Worm (Caenorhabditis elegans) whole organism, L1 larva: Measurements from ENCODE around the gene old-2.

Experiments
- C34B4.2 ChIP-seq: sonication (generic microtip); optimal IDR thresholded peaks from 2 replicates; lab custom pipeline; 2017; ENCODE audit warnings: mild to moderate bottlenecking, missing genetic modification characterization, missing compliant biosample characterization
- F16B12.6 ChIP-seq: fragments of 150-350 bp; optimal IDR thresholded peaks from 2 replicates; lab custom pipeline; 2014; ENCODE audit warnings: missing biosample characterization, missing genetic modification characterization
- Y116A8C.19 ChIP-seq: sonication (generic microtip); optimal IDR thresholded peaks from 2 replicates; lab custom pipeline; 2016; ENCODE audit warnings: missing compliant biosample characterization, missing genetic modification characterization, borderline replicate concordance
- aha-1 ChIP-seq: fragments of 150-350 bp; optimal IDR thresholded peaks from 2 replicates; lab custom pipeline; 2014; ENCODE audit warnings: missing biosample characterization, missing genetic modification characterization
- ama-1 ChIP-seq: fragments of 150-350 bp; optimal IDR thresholded peaks from 2 replicates; lab custom pipeline; 2014
- ceh-63 ChIP-seq: fragments of 200-800 bp; sonication (Bioruptor generic); optimal IDR thresholded peaks from 2 replicates; lab custom pipeline; 2018; ENCODE audit warnings: mild to moderate bottlenecking, missing genetic modification characterization, missing compliant biosample characterization
- ceh-90 ChIP-seq: sonication (generic microtip); optimal IDR thresholded peaks from 2 replicates; lab custom pipeline; 2016; ENCODE audit warnings: missing genetic modification characterization, missing compliant biosample characterization
- ces-1 ChIP-seq: fragments of 150-350 bp; optimal IDR thresholded peaks from 2 replicates; lab custom pipeline; 2014; ENCODE audit warnings: missing biosample characterization, missing genetic modification reagents, missing genetic modification characterization
- dpl-1 ChIP-seq, 3 experiments: fragments of 150-350 bp in 2 of 3; sonication (generic microtip) in 1 of 3; optimal IDR thresholded peaks; 2 replicates each; lab custom pipeline; 2014 to 2017; ENCODE audit warnings: missing biosample characterization in 3 of 3, missing genetic modification characterization in 3 of 3, missing genetic modification reagents in 3 of 3
- dsc-1 ChIP-seq: sonication (generic microtip); optimal IDR thresholded peaks from 2 replicates; lab custom pipeline; 2016; ENCODE audit warnings: mild to moderate bottlenecking, missing genetic modification characterization, missing compliant biosample characterization
- efl-1 ChIP-seq, 4 experiments: fragments of 150-350 bp; optimal IDR thresholded peaks in 3 of 4; peaks in 1 of 4; 1 replicate in 1 of 4; 2 replicates in 3 of 4; lab custom pipeline; 2014; ENCODE audit warnings: missing biosample characterization in 2 of 4, missing genetic modification characterization in 2 of 4, missing genetic modification reagents in 2 of 4
- egl-13 ChIP-seq: sonication (generic microtip); optimal IDR thresholded peaks from 2 replicates; lab custom pipeline; 2016; ENCODE audit warnings: missing genotype, missing genetic modification reagents, missing genetic modification characterization, missing compliant biosample characterization
- egl-27 ChIP-seq, 2 experiments: fragments of 150-350 bp in 1 of 2; sonication (generic microtip); optimal IDR thresholded peaks; 3 replicates each; lab custom pipeline; 2017 to 2018; ENCODE audit warnings: missing biosample characterization in 2 of 2, missing genetic modification characterization in 2 of 2, missing genetic modification reagents in 2 of 2
- ets-5 ChIP-seq: fragments of 200-800 bp; sonication (Bioruptor generic); IDR thresholded peaks from 2 replicates; pipeline ENCODE4 v1.3.6; 2022; ENCODE audit warnings: missing genetic modification characterization, missing compliant biosample characterization
- fkh-10 ChIP-seq: sonication (generic microtip); optimal IDR thresholded peaks from 2 replicates; lab custom pipeline; 2017; ENCODE audit warnings: missing biosample characterization, missing genetic modification reagents, missing genetic modification characterization
- fkh-4 ChIP-seq: sonication (generic microtip); optimal IDR thresholded peaks from 2 replicates; lab custom pipeline; 2016; ENCODE audit warnings: missing compliant biosample characterization, missing genetic modification characterization, borderline replicate concordance
- hlh-4 ChIP-seq: sonication (generic microtip); optimal IDR thresholded peaks from 2 replicates; lab custom pipeline; 2016; ENCODE audit warnings: mild to moderate bottlenecking, missing genetic modification characterization, missing compliant biosample characterization
- isw-1 ChIP-seq: fragments of 200-800 bp; sonication (Bioruptor generic); IDR thresholded peaks from 2 replicates; pipeline ENCODE4 v1.3.6; 2022; ENCODE audit warnings: missing genetic modification characterization, missing compliant biosample characterization
- jun-1 ChIP-seq: fragments of 150-350 bp; optimal IDR thresholded peaks from 2 replicates; lab custom pipeline; 2014; ENCODE audit warnings: missing biosample characterization, missing genetic modification reagents, missing genetic modification characterization
- lin-14 ChIP-seq: fragments of 200-800 bp; sonication (Bioruptor generic); optimal IDR thresholded peaks from 2 replicates; lab custom pipeline; 2018; ENCODE audit warnings: mild to moderate bottlenecking, missing genetic modification characterization, moderate library complexity, missing compliant biosample characterization
- lin-15B ChIP-seq: fragments of 150-350 bp; sonication (generic microtip); optimal IDR thresholded peaks from 3 replicates; lab custom pipeline; 2014; ENCODE audit warnings: missing biosample characterization, missing genetic modification characterization
- lin-39 ChIP-seq: fragments of 150-350 bp; optimal IDR thresholded peaks from 2 replicates; lab custom pipeline; 2014; ENCODE audit warnings: missing biosample characterization, missing genetic modification reagents, missing genetic modification characterization
- lir-3 ChIP-seq: sonication (generic microtip); optimal IDR thresholded peaks from 2 replicates; lab custom pipeline; 2016; ENCODE audit warnings: mild to moderate bottlenecking, missing genetic modification characterization, moderate library complexity, missing compliant biosample characterization; ENCODE audit not compliant: poor library complexity
- mef-2 ChIP-seq: fragments of 150-350 bp; optimal IDR thresholded peaks from 2 replicates; lab custom pipeline; 2014; ENCODE audit warnings: missing biosample characterization, missing genetic modification characterization
- mep-1 ChIP-seq: fragments of 150-350 bp; optimal IDR thresholded peaks from 2 replicates; lab custom pipeline; 2014; ENCODE audit warnings: missing biosample characterization, missing genetic modification characterization
- nhr-19 ChIP-seq: fragments of 200-800 bp; sonication (Bioruptor generic); conservative IDR thresholded peaks from 2 replicates; pipeline ENCODE4 v1.3.6; 2022; ENCODE audit warnings: missing genetic modification characterization, missing compliant biosample characterization
- nhr-20 ChIP-seq: sonication (generic microtip); optimal IDR thresholded peaks from 2 replicates; lab custom pipeline; 2016; ENCODE audit warnings: mild to moderate bottlenecking, missing genetic modification characterization, missing compliant biosample characterization
- nhr-237 ChIP-seq: fragments of 150-350 bp; optimal IDR thresholded peaks from 2 replicates; lab custom pipeline; 2014; ENCODE audit warnings: missing biosample characterization, missing genetic modification characterization
- nhr-47 ChIP-seq: sonication (generic microtip); optimal IDR thresholded peaks from 2 replicates; lab custom pipeline; 2016; ENCODE audit warnings: mild to moderate bottlenecking, missing genetic modification characterization, moderate library complexity, missing compliant biosample characterization
- nhr-71 ChIP-seq: sonication (generic microtip); optimal IDR thresholded peaks from 2 replicates; lab custom pipeline; 2016; ENCODE audit warnings: mild to moderate bottlenecking, missing genetic modification characterization, moderate library complexity, missing compliant biosample characterization
- nhr-77 ChIP-seq: fragments of 150-350 bp; optimal IDR thresholded peaks from 2 replicates; lab custom pipeline; 2014; ENCODE audit warnings: missing biosample characterization, missing genetic modification characterization
- nhr-84 ChIP-seq: sonication (generic microtip); optimal IDR thresholded peaks from 2 replicates; lab custom pipeline; 2017; ENCODE audit warnings: missing biosample characterization, missing genetic modification characterization
- nhr-85 ChIP-seq: sonication (generic microtip); peaks from one replicate; lab custom pipeline; 2016; ENCODE audit warnings: missing genetic modification characterization, inconsistent platforms, missing compliant biosample characterization
- pag-3 ChIP-seq: sonication (generic microtip); optimal IDR thresholded peaks from 2 replicates; lab custom pipeline; 2017; ENCODE audit warnings: missing genetic modification characterization, mild to moderate bottlenecking, missing compliant biosample characterization, antibody characterized with exemption, borderline replicate concordance; ENCODE audit not compliant: insufficient read depth
- pax-3 ChIP-seq: fragments of 200-800 bp; sonication (Bioruptor generic); optimal IDR thresholded peaks from 2 replicates; lab custom pipeline; 2018; ENCODE audit warnings: mild to moderate bottlenecking, missing genetic modification characterization, moderate library complexity, missing compliant biosample characterization
- pqm-1 ChIP-seq: sonication (generic microtip); optimal IDR thresholded peaks from 3 replicates; lab custom pipeline; 2017; ENCODE audit warnings: missing biosample characterization, missing genetic modification characterization
- rnt-1 ChIP-seq: sonication (generic microtip); optimal IDR thresholded peaks from 2 replicates; lab custom pipeline; 2016; ENCODE audit warnings: mild to moderate bottlenecking, missing genetic modification characterization, moderate library complexity, missing compliant biosample characterization
- skn-1 ChIP-seq: fragments of 150-350 bp; optimal IDR thresholded peaks from 2 replicates; lab custom pipeline; 2014; ENCODE audit warnings: missing biosample characterization, missing genetic modification characterization
- snpc-4 ChIP-seq: fragments of 150-350 bp; optimal IDR thresholded peaks from 2 replicates; lab custom pipeline; 2014; ENCODE audit warnings: missing biosample characterization, missing genetic modification characterization
- snu-23 ChIP-seq: sonication (generic microtip); optimal IDR thresholded peaks from 2 replicates; lab custom pipeline; 2016; ENCODE audit warnings: missing genetic modification characterization, missing compliant biosample characterization
- sup-37 ChIP-seq: fragments of 200-800 bp; sonication (Bioruptor generic); optimal IDR thresholded peaks from 2 replicates; lab custom pipeline; 2018; ENCODE audit warnings: mild to moderate bottlenecking, missing genetic modification characterization, missing compliant biosample characterization
- unc-62 ChIP-seq: fragments of 150-350 bp; optimal IDR thresholded peaks from 2 replicates; lab custom pipeline; 2014; ENCODE audit warnings: missing biosample characterization, missing genetic modification reagents, missing genetic modification characterization
- unc-98 ChIP-seq: fragments of 200-800 bp; sonication (Bioruptor generic); IDR thresholded peaks from 2 replicates; pipeline ENCODE4 v1.3.6; 2022; ENCODE audit warnings: missing genetic modification characterization, missing compliant biosample characterization
- vab-15 ChIP-seq: sonication (generic microtip); optimal IDR thresholded peaks from 2 replicates; lab custom pipeline; 2017; ENCODE audit warnings: missing genotype, mild to moderate bottlenecking, missing genetic modification characterization, missing compliant biosample characterization
- xbp-1 ChIP-seq: sonication (generic microtip); optimal IDR thresholded peaks from 2 replicates; lab custom pipeline; 2016; ENCODE audit warnings: missing genetic modification characterization, missing compliant biosample characterization
- ztf-4 ChIP-seq: fragments of 150-350 bp; optimal IDR thresholded peaks from 2 replicates; lab custom pipeline; 2014; ENCODE audit warnings: missing biosample characterization, missing genetic modification characterization

The old-2 gene

DNA sequence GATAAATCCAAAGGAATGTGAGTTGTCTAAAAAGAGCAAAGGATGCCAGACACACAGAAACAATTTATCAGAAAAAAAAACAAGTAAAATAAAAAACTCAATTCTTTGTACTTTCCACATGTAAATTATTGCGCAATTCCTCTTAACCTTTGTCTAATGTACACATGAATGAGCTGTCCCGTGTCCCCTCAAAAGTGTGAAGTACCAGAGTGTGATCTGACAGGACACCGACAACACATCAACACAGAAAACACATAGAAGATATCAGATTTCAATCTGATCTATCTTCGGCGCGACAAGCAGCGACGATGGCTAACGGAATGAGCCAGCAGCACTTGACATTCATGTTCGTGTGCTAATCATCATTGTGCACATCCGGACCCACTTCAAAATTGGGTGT is 20.9 kb downstream of the old-2 start:
- no peak for TF ChIP-seq dsc-1
- no peak for TF ChIP-seq lin-39 (tag; lab: Kevin White, UChicago)
- no peak for TF ChIP-seq nhr-84 (tag; lab: Kevin White, UChicago)
- no peak for TF ChIP-seq ama-1
- TF ChIP-seq nhr-71 (tag; lab: Kevin White, UChicago) = no peak
- TF ChIP-seq rnt-1 (tag; lab: Kevin White, UChicago) = no peak
- no peak for TF ChIP-seq lin-14 (GFP tag; lab: Kevin White, UChicago)
- no peak for TF ChIP-seq skn-1 (tag; lab: Kevin White, UChicago)
- TF ChIP-seq sup-37 (GFP tag; lab: Kevin White, UChicago) = no peak
- TF ChIP-seq pqm-1 (tag; lab: Kevin White, UChicago) = no peak
- TF ChIP-seq unc-98 (GFP tag; lab: Robert Waterston, UW) = no peak
- TF ChIP-seq Y116A8C.19 (tag; lab: Kevin White, UChicago) = no peak
- TF ChIP-seq pag-3 (tag; lab: Kevin White, UChicago) = no peak
- TF ChIP-seq nhr-237 (tag; lab: Kevin White, UChicago) = no peak

DNA sequence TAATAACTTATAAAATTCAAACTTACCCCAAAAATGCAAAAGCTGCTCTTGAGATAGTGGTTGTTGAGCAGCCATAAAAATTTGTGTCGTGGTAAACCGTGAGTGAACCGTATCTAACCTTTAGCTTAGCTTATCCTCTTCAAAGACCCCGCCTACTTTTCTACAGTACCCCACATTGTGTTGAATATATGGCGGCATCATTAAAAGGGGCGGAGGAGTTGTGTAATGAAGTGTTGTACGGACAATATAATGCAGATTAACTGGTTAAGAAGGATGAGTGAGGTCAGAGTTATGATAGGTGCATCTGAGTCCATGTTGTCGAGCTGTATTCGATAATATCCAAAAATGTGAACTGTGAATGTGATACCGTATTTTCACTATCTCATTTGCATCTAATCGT is 21.5 kb downstream of the old-2 start, which contains the start of gene eyg-1:
Gene eyg-1 (minus strand): TSS at position 101 of the 400 bp plus-strand sequence.
- TF ChIP-seq fkh-10 (GFP tag; lab: Kevin White, UChicago) (no peak), egl-13 (tag; lab: Kevin White, UChicago) (no peak), lir-3 (tag; lab: Kevin White, UChicago) (no peak), skn-1 (tag; lab: Kevin White, UChicago) (no peak)

DNA sequence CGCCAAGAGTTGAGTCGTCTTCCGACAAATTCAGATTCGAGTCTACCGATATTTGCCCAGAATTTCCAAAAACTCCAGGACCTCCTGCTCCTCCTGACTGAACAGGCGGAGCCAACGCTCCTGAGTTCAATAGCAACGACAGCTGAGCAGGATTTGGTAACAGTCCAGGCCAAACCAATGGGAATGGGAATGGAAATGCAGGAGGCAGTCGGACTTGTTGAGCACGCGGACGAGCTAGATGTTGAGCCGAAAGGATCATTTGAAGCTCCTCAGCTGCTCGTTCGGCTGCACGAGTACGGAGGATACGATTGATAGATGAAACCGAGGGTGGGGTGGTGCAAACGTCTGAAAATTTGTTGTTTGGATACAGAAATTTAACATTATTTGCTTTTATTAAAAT is 22.5 kb downstream of the old-2 start:
- TF ChIP-seq efl-1 (optimal IDR thresholded peaks at IDR 0.05; lab: Kevin White, UChicago) (no peak), efl-1 (GFP tag; optimal IDR thresholded peaks at IDR 0.05 in 1 of 2; lab: Kevin White, UChicago) (peak in 1 of 2 experiments; percentile 59), ets-5 (GFP tag; lab: Robert Waterston, UW) (no peak)

DNA sequence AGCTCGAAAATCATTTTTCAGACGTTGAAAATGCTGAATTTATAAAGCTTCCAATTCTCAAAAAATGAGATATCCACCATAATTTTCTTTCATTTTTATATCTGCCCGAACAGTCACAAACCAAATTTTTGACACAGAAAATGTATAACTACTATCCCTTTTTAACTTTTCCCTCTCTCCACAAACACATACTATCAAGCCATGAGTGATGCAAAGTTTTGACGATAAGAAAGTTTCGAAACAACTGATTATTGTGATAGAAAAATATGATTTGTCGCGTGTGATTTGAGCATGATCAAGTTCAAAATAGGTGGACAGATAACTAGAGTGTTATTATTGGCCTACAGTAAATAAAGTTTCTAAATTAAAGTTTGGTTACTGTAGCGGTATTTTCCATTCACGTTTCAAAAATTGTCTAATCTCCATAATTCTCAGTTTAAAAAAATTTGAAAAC is 41.9 kb downstream of the old-2 start, which contains the start of gene cyp-13A8:
Gene cyp-13A8 (minus strand): TSS at position 51 of the 454 bp plus-strand sequence.
- TF ChIP-seq F16B12.6 (tag; lab: Kevin White, UChicago) = no peak
- TF ChIP-seq efl-1 (optimal IDR thresholded peaks at IDR 0.05; lab: Kevin White, UChicago) = no peak
- TF ChIP-seq efl-1 (GFP tag; optimal IDR thresholded peaks at IDR 0.05 in 1 of 2; lab: Kevin White, UChicago) = peak in 1 of 2 experiments; percentile 91
- no peak for TF ChIP-seq hlh-4 (tag; lab: Kevin White, UChicago)
- no peak for TF ChIP-seq egl-13 (tag; lab: Kevin White, UChicago)
- no peak for TF ChIP-seq ces-1 (GFP tag; lab: Kevin White, UChicago)
- no peak for TF ChIP-seq nhr-84 (tag; lab: Kevin White, UChicago)
- no peak for TF ChIP-seq nhr-19 (GFP tag; lab: Robert Waterston, UW)
- TF ChIP-seq snpc-4 (tag; lab: Kevin White, UChicago) = no peak
- TF ChIP-seq ceh-90 (tag; lab: Kevin White, UChicago) = no peak
- peak; percentile 60 for TF ChIP-seq nhr-85 (tag; lab: Kevin White, UChicago)
- no peak for TF ChIP-seq C34B4.2 (tag; lab: Kevin White, UChicago)
- no peak for TF ChIP-seq isw-1 (GFP tag; lab: Robert Waterston, UW)
- TF ChIP-seq ets-5 (GFP tag; lab: Robert Waterston, UW) = no peak
- TF ChIP-seq fkh-4 (tag; lab: Kevin White, UChicago) = no peak
- TF ChIP-seq xbp-1 = no peak
- TF ChIP-seq unc-62 (GFP tag; lab: Kevin White, UChicago) = no peak
- TF ChIP-seq vab-15 (tag; lab: Kevin White, UChicago) = no peak
- TF ChIP-seq ceh-63 (GFP tag; lab: Kevin White, UChicago) = no peak
- no peak for TF ChIP-seq dpl-1 (GFP tag; optimal IDR thresholded peaks at IDR 0.05; lab: Kevin White, UChicago)
- no peak for TF ChIP-seq unc-98 (GFP tag; lab: Robert Waterston, UW)
- no peak for TF ChIP-seq egl-27 (tag; optimal IDR thresholded peaks at IDR 0.05; lab: Kevin White, UChicago)
- no peak for TF ChIP-seq mep-1 (tag; lab: Kevin White, UChicago)
- TF ChIP-seq lin-15B (tag; lab: Kevin White, UChicago) = no peak
- no peak for TF ChIP-seq nhr-77 (tag; lab: Kevin White, UChicago)
- TF ChIP-seq ztf-4 = no peak
- TF ChIP-seq pax-3 (tag; lab: Kevin White, UChicago) = no peak
- TF ChIP-seq snu-23 = peak; percentile 23
- TF ChIP-seq aha-1 (tag; lab: Kevin White, UChicago) = no peak
- no peak for TF ChIP-seq nhr-47
- peak; percentile 93 for TF ChIP-seq nhr-20 (tag; lab: Kevin White, UChicago)
- TF ChIP-seq jun-1 (tag; lab: Kevin White, UChicago) = no peak
- TF ChIP-seq mef-2 (tag; lab: Kevin White, UChicago) = no peak
